Worm (Caenorhabditis elegans) whole organism, mixed stage, embryonic: ENCODE results near the gene eyg-1.

Experiments used
- bed-3 ChIP-seq: fragments of 200-800 bp; sonication (Bioruptor generic); optimal IDR thresholded peaks from 3 replicates; lab custom pipeline; 2018; ENCODE audit warnings: mild to moderate bottlenecking, missing genetic modification characterization, moderate library complexity, missing compliant biosample characterization
- ceh-39 ChIP-seq: fragments of 150-350 bp; optimal IDR thresholded peaks from 2 replicates; lab custom pipeline; 2014; ENCODE audit warnings: missing biosample characterization, missing genetic modification characterization
- elt-1 ChIP-seq: sonication (generic microtip); optimal IDR thresholded peaks from 2 replicates; lab custom pipeline; 2017; ENCODE audit warnings: missing genetic modification characterization, mild to moderate bottlenecking, missing compliant biosample characterization, antibody characterized with exemption, moderate library complexity, borderline replicate concordance; ENCODE audit not compliant: insufficient read depth
- lin-13 ChIP-seq: fragments of 150-350 bp; optimal IDR thresholded peaks from 2 replicates; lab custom pipeline; 2014; ENCODE audit warnings: missing biosample characterization, missing genetic modification characterization
- lin-32 ChIP-seq: fragments of 200-800 bp; sonication (Bioruptor generic); optimal IDR thresholded peaks from 2 replicates; lab custom pipeline; 2018; ENCODE audit warnings: mild to moderate bottlenecking, missing genetic modification characterization, missing compliant biosample characterization
- mab-5 ChIP-seq: fragments of 150-350 bp; optimal IDR thresholded peaks from 2 replicates; lab custom pipeline; 2014; ENCODE audit warnings: missing biosample characterization, missing genetic modification characterization
- nhr-12 ChIP-seq: fragments of 150-350 bp; optimal IDR thresholded peaks from 2 replicates; lab custom pipeline; 2014; ENCODE audit warnings: missing biosample characterization, missing genetic modification characterization
- nhr-237 ChIP-seq: fragments of 150-350 bp; optimal IDR thresholded peaks from 2 replicates; lab custom pipeline; 2014; ENCODE audit warnings: missing biosample characterization, missing genetic modification characterization
- nhr-76 ChIP-seq: sonication (generic microtip); optimal IDR thresholded peaks from 2 replicates; lab custom pipeline; 2017; ENCODE audit warnings: missing biosample characterization, missing genetic modification characterization
- unc-39 ChIP-seq: fragments of 150-350 bp; optimal IDR thresholded peaks from 2 replicates; lab custom pipeline; 2014; ENCODE audit warnings: missing biosample characterization, missing genetic modification characterization
- ztf-11 ChIP-seq: fragments of 150-350 bp; optimal IDR thresholded peaks from 2 replicates; lab custom pipeline; 2014; ENCODE audit warnings: missing biosample characterization, missing genetic modification characterization

The eyg-1 gene

DNA sequence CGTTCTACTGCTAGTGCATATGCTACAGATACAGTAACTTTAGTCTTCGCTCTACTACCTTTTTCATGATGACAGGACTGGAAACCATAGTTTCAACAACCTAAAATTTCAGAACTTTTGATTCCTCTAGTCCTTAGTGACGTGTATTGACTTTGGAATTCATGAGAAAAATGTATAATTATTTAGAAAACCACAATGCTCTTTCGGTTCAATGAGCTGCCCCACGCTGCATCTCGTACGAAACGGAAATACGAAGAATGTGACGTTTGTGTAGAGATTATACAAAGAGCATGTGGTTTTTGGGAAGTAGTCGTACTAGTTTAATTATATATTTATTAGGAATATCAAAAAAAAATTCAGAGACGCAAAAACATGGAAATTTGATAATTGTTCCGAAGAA lies 49.3 kb downstream of the eyg-1 start:
- TF ChIP-seq ceh-39 (tag; lab: Kevin White, UChicago): no peak
- TF ChIP-seq elt-1 (tag; lab: Kevin White, UChicago): no peak
- TF ChIP-seq ztf-11: no peak
- no peak for TF ChIP-seq nhr-76 (tag; lab: Kevin White, UChicago)
- no peak for TF ChIP-seq lin-32 (GFP tag; lab: Kevin White, UChicago)
- TF ChIP-seq mab-5: no peak
- TF ChIP-seq unc-39 (tag; lab: Kevin White, UChicago): no peak
- TF ChIP-seq nhr-237: no peak
- no peak for TF ChIP-seq lin-13 (tag; lab: Kevin White, UChicago)
- no peak for TF ChIP-seq bed-3
- no peak for TF ChIP-seq nhr-12 (tag; lab: Kevin White, UChicago)
